Fruit fly (Drosophila melanogaster): ENCODE results near the gene Mgat4b.

DNA sequence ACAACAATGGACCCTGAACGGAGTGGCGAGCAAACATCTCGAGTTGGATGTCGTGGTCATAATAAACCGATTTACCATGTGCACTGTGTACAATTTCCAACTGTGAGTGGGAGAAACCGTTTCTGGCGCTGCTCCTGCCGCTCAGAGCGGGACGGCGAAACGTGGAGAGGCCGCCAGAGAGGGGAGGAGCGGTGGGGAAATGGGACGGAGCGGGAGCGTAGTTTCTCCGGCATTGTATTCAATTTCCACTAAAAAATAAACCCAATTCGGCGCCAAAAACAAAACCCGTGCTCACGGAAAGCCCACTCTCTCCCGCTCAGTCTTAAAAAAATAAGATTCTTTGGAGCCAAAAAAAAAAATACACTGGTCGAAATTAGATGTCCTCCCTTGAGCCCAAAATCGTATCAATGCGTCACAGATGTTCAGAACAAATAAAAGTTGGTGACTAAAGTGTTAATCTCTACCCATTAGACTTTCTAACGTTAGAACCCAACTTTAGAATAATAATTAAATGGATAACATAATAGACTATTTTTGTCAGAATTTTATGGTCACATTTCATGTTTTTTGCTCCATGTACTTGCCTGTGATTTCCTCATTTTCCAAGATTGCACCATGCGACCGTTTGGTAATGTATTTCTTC, 9.0 kb downstream of the Mgat4b start:
- no peak for TF ChIP-seq CG7045 (GFP tag; optimal IDR thresholded peaks at IDR 0.05)
- TF ChIP-seq cic (GFP tag; optimal IDR thresholded peaks at IDR 0.05): no peak
- TF ChIP-seq CG14711 (tag; optimal IDR thresholded peaks at IDR 0.05): peak; percentile 10
- no peak for TF ChIP-seq kay (GFP tag; ENCODE audit: borderline replicate concordance)
- peak; percentile 87 for TF ChIP-seq pad (GFP tag; optimal IDR thresholded peaks at IDR 0.05)
- peak; percentile 30 for TF ChIP-seq CG33017 (tag; optimal IDR thresholded peaks at IDR 0.05)
- TF ChIP-seq tj (GFP tag; optimal IDR thresholded peaks at IDR 0.05): no peak
- TF ChIP-seq Mnt (GFP tag; optimal IDR thresholded peaks at IDR 0.05): peak; percentile 75
- TF ChIP-seq bab1 (GFP tag; optimal IDR thresholded peaks at IDR 0.05): peak; percentile 58
- no peak for TF ChIP-seq ovo (GFP tag; optimal IDR thresholded peaks at IDR 0.05)
- no peak for TF ChIP-seq Crg-1 (GFP tag; optimal IDR thresholded peaks at IDR 0.05)
